Fruit fly (Drosophila melanogaster): ENCODE measurements around the gene CG7142.

CG7142 gene

DNA sequence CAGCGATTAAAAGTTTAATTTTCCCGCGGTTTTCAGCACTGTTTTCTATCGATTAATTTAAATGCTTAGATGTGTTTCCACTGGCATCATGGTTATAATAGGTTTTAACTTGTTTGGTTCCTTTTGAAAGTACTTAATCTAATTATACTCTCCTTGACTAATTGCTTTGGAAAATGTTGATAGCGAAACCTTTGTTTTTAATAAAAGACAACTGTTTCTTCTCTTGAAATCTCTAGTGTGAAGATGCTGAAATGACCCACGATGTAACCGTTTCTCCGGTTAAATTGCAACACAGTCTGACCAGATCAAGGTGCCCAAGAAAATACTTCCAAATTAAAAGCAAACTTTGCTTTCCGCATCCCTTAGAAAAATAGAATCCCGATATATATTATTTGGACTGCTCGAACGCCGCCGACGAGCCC lies 19.6 kb upstream of the CG7142 start, which contains the start of gene Dlc90F:
TSS of gene Dlc90F (plus strand) at position 330 of the 422 bp plus-strand sequence.
- peak; percentile 76 for TF ChIP-seq OdsH (GFP tag; optimal IDR thresholded peaks at IDR 0.05)
- TF ChIP-seq Sox102F (GFP tag; optimal IDR thresholded peaks at IDR 0.05): no peak
- peak; percentile 17 for TF ChIP-seq Hr38 (GFP tag; optimal IDR thresholded peaks at IDR 0.05)
- TF ChIP-seq lz (GFP tag; optimal IDR thresholded peaks at IDR 0.05): peak; percentile 79
- peak; percentile 34 for TF ChIP-seq CG7368 (GFP tag; optimal IDR thresholded peaks at IDR 0.05)
- peak; percentile 63 for TF ChIP-seq topi (GFP tag; optimal IDR thresholded peaks at IDR 0.05)
- no peak for TF ChIP-seq Lpt (GFP tag; optimal IDR thresholded peaks at IDR 0.05)
- peak; percentile 33 for TF ChIP-seq CG1621 (tag; optimal IDR thresholded peaks at IDR 0.05)
- peak; percentile 81 for TF ChIP-seq CG6163 (GFP tag; IDR thresholded peaks at IDR 0.05)
- TF ChIP-seq Sox15 (GFP tag; optimal IDR thresholded peaks at IDR 0.05): peak; percentile 64
- peak; percentile 84 for TF ChIP-seq CG31627 (GFP tag; optimal IDR thresholded peaks at IDR 0.05)
- TF ChIP-seq Eip78C (GFP tag): peak; percentile 78
- TF ChIP-seq CG10631 (GFP tag; optimal IDR thresholded peaks at IDR 0.05): no peak
- TF ChIP-seq spab (GFP tag; optimal IDR thresholded peaks at IDR 0.05): no peak
- peak; percentile 50; the same call in 2 of the 3 replicates for TF ChIP-seq CG8119 (GFP tag; IDR thresholded peaks at IDR 0.05)
- TF ChIP-seq CG34406 (GFP tag; optimal IDR thresholded peaks at IDR 0.05): peak; percentile 32
- TF ChIP-seq Blimp-1 (GFP tag; optimal IDR thresholded peaks at IDR 0.05): peak; percentile 16
- TF ChIP-seq Ets21C (GFP tag; optimal IDR thresholded peaks at IDR 0.05): peak; percentile 70
- TF ChIP-seq esn (GFP tag; optimal IDR thresholded peaks at IDR 0.05): peak; percentile 71
- peak; percentile 80 for TF ChIP-seq eg (GFP tag; IDR thresholded peaks at IDR 0.05)
- TF ChIP-seq pdm3 (GFP tag; optimal IDR thresholded peaks at IDR 0.05): peak; percentile 77
- TF ChIP-seq CG8632 (GFP tag; optimal IDR thresholded peaks at IDR 0.05): peak; percentile 8
- peak; percentile 18 for TF ChIP-seq CG8319 (GFP tag; optimal IDR thresholded peaks at IDR 0.05)
- TF ChIP-seq ss (GFP tag; optimal IDR thresholded peaks at IDR 0.05): no peak
- TF ChIP-seq Hr39 (GFP tag; optimal IDR thresholded peaks at IDR 0.05): peak; percentile 84
- TF ChIP-seq CG11294 (GFP tag; IDR thresholded peaks at IDR 0.05): peak; percentile 54; the same call in 1 of the 2 replicates
- TF ChIP-seq cyc (GFP tag; optimal IDR thresholded peaks at IDR 0.05): peak; percentile 73
- TF ChIP-seq CG6854 (GFP tag; optimal IDR thresholded peaks at IDR 0.05): no peak
- peak; percentile 77 for TF ChIP-seq Sox14 (GFP tag; optimal IDR thresholded peaks at IDR 0.05)
- peak; percentile 72 for TF ChIP-seq Hr4 (GFP tag; optimal IDR thresholded peaks at IDR 0.05)
- 0 out of 2 replicates have a peak, but pooled peaks have one; percentile 24 for TF ChIP-seq CG15336 (GFP tag; IDR thresholded peaks at IDR 0.05)
- TF ChIP-seq Gug (GFP tag; IDR thresholded peaks at IDR 0.05): peak; percentile 86
- no peak for TF ChIP-seq Met (GFP tag; optimal IDR thresholded peaks at IDR 0.05)
- peak in 1 of 2 experiments; percentile 42 for TF ChIP-seq salr (GFP tag; optimal IDR thresholded peaks at IDR 0.05)
- no peak for TF ChIP-seq Smox (GFP tag; optimal IDR thresholded peaks at IDR 0.05)
- TF ChIP-seq achi (GFP tag; optimal IDR thresholded peaks at IDR 0.05): no peak
- TF ChIP-seq CG11902 (GFP tag; optimal IDR thresholded peaks at IDR 0.05): peak; percentile 36
- no peak for TF ChIP-seq vri (GFP tag; optimal IDR thresholded peaks at IDR 0.05)
- TF ChIP-seq Ets96B (tag; optimal IDR thresholded peaks at IDR 0.05): peak; percentile 49
- peak; percentile 45 for TF ChIP-seq CG4318 (GFP tag; optimal IDR thresholded peaks at IDR 0.05)
- TF ChIP-seq fd59A (GFP tag; optimal IDR thresholded peaks at IDR 0.05): peak; percentile 25
- TF ChIP-seq CG6792 (GFP tag; optimal IDR thresholded peaks at IDR 0.05): peak; percentile 6
- TF ChIP-seq CG3032 (tag; optimal IDR thresholded peaks at IDR 0.05): peak; percentile 76
- no peak for TF ChIP-seq net (GFP tag; optimal IDR thresholded peaks at IDR 0.05)
- TF ChIP-seq CG6276 (GFP tag; optimal IDR thresholded peaks at IDR 0.05): no peak
